Fruit fly (Drosophila melanogaster): ENCODE data around the gene Mnt.

The Mnt gene

DNA sequence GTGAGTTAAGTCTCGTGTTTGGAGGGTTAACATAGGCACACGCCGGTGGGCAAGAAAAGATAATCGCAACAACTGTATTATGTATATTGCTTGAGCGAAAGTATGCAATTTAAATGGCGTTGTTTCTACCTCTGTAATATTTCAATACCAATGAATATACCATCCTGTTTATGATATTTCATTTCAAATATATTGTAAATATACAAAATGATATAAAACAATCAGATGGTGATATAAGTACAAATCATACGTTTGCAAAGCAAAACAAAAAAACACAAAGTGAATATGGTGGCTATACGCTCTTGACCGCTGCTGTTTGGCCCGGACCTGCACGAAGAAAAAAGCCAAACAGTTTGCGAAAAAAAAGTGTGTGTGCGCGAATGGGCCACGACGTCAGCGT lies 76.6 kb downstream of the Mnt start (continued):
- TF ChIP-seq row (GFP tag; IDR thresholded peaks at IDR 0.05), result peak; percentile 65; the same call in 2 of the 3 replicates
- no peak for TF ChIP-seq zen2 (GFP tag; IDR thresholded peaks at IDR 0.05; ENCODE audit: partially characterized antibody)
- peak; percentile 47 for TF ChIP-seq Camta (GFP tag; optimal IDR thresholded peaks at IDR 0.05)
- TF ChIP-seq CoRest (tag; optimal IDR thresholded peaks at IDR 0.05), result peak; percentile 79
- no peak for TF ChIP-seq Scr (GFP tag; IDR thresholded peaks at IDR 0.05; ENCODE audit: partially characterized antibody)
- TF ChIP-seq CG17328 (GFP tag; IDR thresholded peaks at IDR 0.05), result peak; percentile 61; the same call in 1 of the 2 replicates
- TF ChIP-seq E2f2 (GFP tag; IDR thresholded peaks at IDR 0.05), result peak; percentile 41; the same call in 1 of the 2 replicates
- peak; percentile 13 for TF ChIP-seq schlank (tag; optimal IDR thresholded peaks at IDR 0.05)
- TF ChIP-seq CG1529 (GFP tag; optimal IDR thresholded peaks at IDR 0.05), result peak; percentile 48
- TF ChIP-seq Jarid2 (GFP tag; optimal IDR thresholded peaks at IDR 0.05), result peak; percentile 42
- no peak for TF ChIP-seq her (GFP tag; optimal IDR thresholded peaks at IDR 0.05)
- peak; percentile 18 for TF ChIP-seq CG33557 (GFP tag; optimal IDR thresholded peaks at IDR 0.05)
- TF ChIP-seq cad (GFP tag; optimal IDR thresholded peaks at IDR 0.05), result no peak
- TF ChIP-seq Ada2b (GFP tag; IDR thresholded peaks at IDR 0.05), result peak; percentile 64
- no peak for TF ChIP-seq Atf3 (GFP tag; optimal IDR thresholded peaks at IDR 0.05)
- peak; percentile 72 for TF ChIP-seq seq (GFP tag; IDR thresholded peaks at IDR 0.05)
- TF ChIP-seq CG10462 (GFP tag; optimal IDR thresholded peaks at IDR 0.05), result peak; percentile 2
- TF ChIP-seq CG1603 (tag; optimal IDR thresholded peaks at IDR 0.05), result peak; percentile 54
- TF ChIP-seq Fer3 (tag; optimal IDR thresholded peaks at IDR 0.05), result peak; percentile 73
- TF ChIP-seq unpg (GFP tag; optimal IDR thresholded peaks at IDR 0.05), result peak; percentile 74
- no peak for TF ChIP-seq fru (optimal IDR thresholded peaks at IDR 0.05)
- peak; percentile 31 for TF ChIP-seq zfh2 (GFP tag; optimal IDR thresholded peaks at IDR 0.05)
- TF ChIP-seq gsb-n (tag; optimal IDR thresholded peaks at IDR 0.05), result peak; percentile 2
- TF ChIP-seq wor (GFP tag; IDR thresholded peaks at IDR 0.05), result peak; percentile 23; the same call in 1 of the 2 replicates
- TF ChIP-seq pros (GFP tag; optimal IDR thresholded peaks at IDR 0.05), result no peak
- TF ChIP-seq CG42726 (GFP tag; IDR thresholded peaks at IDR 0.05; ENCODE audit: partially characterized antibody), result no peak
- no peak for TF ChIP-seq maf-S (GFP tag; optimal IDR thresholded peaks at IDR 0.05)
- no peak for TF ChIP-seq CG14965 (GFP tag; optimal IDR thresholded peaks at IDR 0.05; ENCODE audit: borderline replicate concordance)
- TF ChIP-seq Dll (GFP tag; IDR thresholded peaks at IDR 0.05; ENCODE audit: partially characterized antibody), result no peak
- no peak for TF ChIP-seq z (GFP tag; IDR thresholded peaks at IDR 0.05)
- no peak for TF ChIP-seq pho (GFP tag; optimal IDR thresholded peaks at IDR 0.05)
- TF ChIP-seq CG1832 (GFP tag; optimal IDR thresholded peaks at IDR 0.05), result no peak
- TF ChIP-seq Side (GFP tag; optimal IDR thresholded peaks at IDR 0.05), result no peak
- no peak for TF ChIP-seq CG15696 (tag; optimal IDR thresholded peaks at IDR 0.05)
- TF ChIP-seq emc (GFP tag; optimal IDR thresholded peaks at IDR 0.05), result no peak
- TF ChIP-seq NC2α (GFP tag; optimal IDR thresholded peaks at IDR 0.05), result no peak
- no peak for TF ChIP-seq gfzf (GFP tag; optimal IDR thresholded peaks at IDR 0.05)
- peak in 1 of 2 experiments; percentile 16 for TF ChIP-seq Pdp1 (GFP tag; optimal IDR thresholded peaks at IDR 0.05)
- peak; percentile 25; the same call in 1 of the 2 replicates for TF ChIP-seq HLH3B (GFP tag; IDR thresholded peaks at IDR 0.05)
- no peak for TF ChIP-seq HmgD (GFP tag; optimal IDR thresholded peaks at IDR 0.05)
- TF ChIP-seq CG17385 (GFP tag; optimal IDR thresholded peaks at IDR 0.05), result peak; percentile 63
- TF ChIP-seq unc-4 (GFP tag; IDR thresholded peaks at IDR 0.05; ENCODE audit: partially characterized antibody), result no peak
- TF ChIP-seq zfh1 (GFP tag; IDR thresholded peaks at IDR 0.05), result peak; percentile 58; the same call in 2 of the 3 replicates
- TF ChIP-seq CG16815 (GFP tag; optimal IDR thresholded peaks at IDR 0.05), result peak; percentile 56
- no peak for TF ChIP-seq CG17186 (GFP tag; optimal IDR thresholded peaks at IDR 0.05)
- TF ChIP-seq CG2129 (GFP tag; IDR thresholded peaks at IDR 0.05; ENCODE audit: partially characterized antibody), result no peak
- peak; percentile 34 for TF ChIP-seq CG10274 (GFP tag; optimal IDR thresholded peaks at IDR 0.05)
- no peak for TF ChIP-seq tna (GFP tag; IDR thresholded peaks at IDR 0.05; ENCODE audit: partially characterized antibody)
- TF ChIP-seq CG12071 (GFP tag; optimal IDR thresholded peaks at IDR 0.05), result peak; percentile 46
- TF ChIP-seq Sox102F (GFP tag; optimal IDR thresholded peaks at IDR 0.05), result peak; percentile 75
